Fruit fly (Drosophila melanogaster): Measurements from ENCODE around the gene RpL26.

The RpL26 gene

DNA sequence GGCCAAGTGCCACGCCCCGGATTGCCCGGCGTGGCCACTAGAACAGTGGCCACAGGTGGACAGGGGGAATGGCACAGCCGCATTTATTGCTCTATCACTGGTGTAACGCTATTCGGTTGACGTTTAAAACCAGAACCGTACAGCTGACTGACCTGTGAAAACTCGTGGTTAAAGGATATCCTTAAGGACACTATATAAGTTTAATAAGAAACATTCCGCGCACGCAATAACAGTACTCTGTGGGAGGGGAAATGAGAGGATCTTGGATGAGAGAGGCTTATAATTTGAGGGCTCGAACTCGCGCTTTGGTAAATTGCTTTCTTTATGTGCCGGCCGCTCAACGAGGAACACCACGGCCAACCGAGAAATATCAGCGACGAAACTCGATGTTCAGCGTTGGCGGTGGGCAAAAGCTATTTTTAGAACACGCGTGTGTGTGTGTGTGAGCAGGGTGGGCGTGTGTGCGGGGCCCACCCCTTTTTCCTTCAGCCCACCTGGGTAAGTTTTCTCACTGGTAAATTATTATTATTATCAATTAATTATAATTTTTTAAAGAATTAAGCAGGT lies 2.3 kb upstream of the RpL26 start:
- TF ChIP-seq vri (GFP tag; optimal IDR thresholded peaks at IDR 0.05) (peak; percentile 27), ss (GFP tag; optimal IDR thresholded peaks at IDR 0.05) (peak; percentile 40 to 56), pdm3 (GFP tag; optimal IDR thresholded peaks at IDR 0.05) (no peak), svp (GFP tag) (peak; percentile 88), CG1621 (tag; optimal IDR thresholded peaks at IDR 0.05) (peak; percentile 47), CG6854 (GFP tag; optimal IDR thresholded peaks at IDR 0.05) (peak; percentile 15), CG6163 (GFP tag; IDR thresholded peaks at IDR 0.05) (no peak), CG6808 (GFP tag; optimal IDR thresholded peaks at IDR 0.05) (peak; percentile 10)

DNA sequence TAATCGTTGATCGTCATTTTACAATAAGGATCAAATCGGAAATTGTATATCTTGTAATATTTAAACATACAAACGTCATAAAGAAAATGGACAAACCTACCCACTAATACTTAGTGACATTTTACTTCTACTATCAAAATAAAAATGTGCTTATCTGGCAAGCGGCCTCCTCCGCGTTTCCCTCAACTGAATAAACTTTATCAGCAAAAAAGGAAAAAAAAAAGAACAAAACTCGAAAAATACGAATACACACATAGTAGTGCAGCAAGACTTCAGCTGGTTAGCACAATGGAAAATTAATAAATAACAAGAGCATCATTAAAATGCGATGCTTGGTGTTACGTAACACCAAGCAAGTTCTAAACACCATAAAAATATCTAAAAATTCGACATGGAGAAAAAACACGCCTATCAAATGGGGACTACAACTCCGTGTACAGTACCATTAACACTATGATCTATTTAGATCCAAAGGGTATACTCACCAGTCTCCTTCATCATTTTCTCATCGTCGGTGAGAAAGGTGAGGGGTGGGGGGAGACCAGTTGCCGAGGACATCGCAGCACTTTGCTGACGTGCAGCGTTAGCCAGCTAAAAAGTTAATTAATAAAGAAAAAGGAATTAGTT lies 1.1 kb upstream of the RpL26 start:
- TF ChIP-seq Eip75B (GFP tag; optimal IDR thresholded peaks at IDR 0.05) (no peak), Met (GFP tag; optimal IDR thresholded peaks at IDR 0.05) (no peak), vri (GFP tag; optimal IDR thresholded peaks at IDR 0.05) (peak; percentile 77), Hr39 (GFP tag; optimal IDR thresholded peaks at IDR 0.05) (no peak), pdm3 (GFP tag; optimal IDR thresholded peaks at IDR 0.05) (no peak), dsx (GFP tag; optimal IDR thresholded peaks at IDR 0.05; ENCODE audit: poor library complexity, severe bottlenecking) (no peak)

DNA sequence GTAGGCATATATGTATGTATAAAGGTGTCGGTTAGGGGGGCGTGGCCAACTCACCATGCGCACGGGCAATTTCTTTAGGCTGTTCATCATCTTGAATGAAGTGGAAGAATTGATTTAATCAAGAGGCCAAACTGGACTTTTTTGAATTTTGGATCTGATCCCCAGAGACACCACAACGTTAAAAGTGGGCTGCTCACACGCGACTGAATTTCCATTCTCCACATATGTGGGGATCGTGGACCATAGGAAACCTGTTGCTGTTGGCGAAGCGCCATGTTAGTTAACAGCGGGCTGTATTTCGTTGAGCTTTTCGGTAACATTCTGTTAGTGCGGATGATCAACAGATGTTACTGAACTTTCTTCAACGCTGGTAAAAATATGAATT lies 597 bp upstream of the RpL26 start, which contains the start of gene CG3902:
CG3902 (minus strand) TSS at position 208 of the 385 bp plus-strand sequence.
- TF ChIP-seq CG3919 (GFP tag; optimal IDR thresholded peaks at IDR 0.05): no peak
- no peak for TF ChIP-seq topi (GFP tag; optimal IDR thresholded peaks at IDR 0.05)
- peak; percentile 59; the same call in 1 of the 3 replicates for TF ChIP-seq eg (GFP tag; IDR thresholded peaks at IDR 0.05)
- no peak for TF ChIP-seq Gug (GFP tag; IDR thresholded peaks at IDR 0.05)
- TF ChIP-seq cyc (GFP tag; optimal IDR thresholded peaks at IDR 0.05): no peak
- no peak for TF ChIP-seq pdm3 (GFP tag; optimal IDR thresholded peaks at IDR 0.05)
- no peak for TF ChIP-seq Hr39 (GFP tag; optimal IDR thresholded peaks at IDR 0.05)
- peak; percentile 44; the same call in 1 of the 3 replicates for TF ChIP-seq CG8119 (GFP tag; IDR thresholded peaks at IDR 0.05)
- no peak for TF ChIP-seq OdsH (GFP tag; optimal IDR thresholded peaks at IDR 0.05)
- TF ChIP-seq spab (GFP tag; optimal IDR thresholded peaks at IDR 0.05): no peak
- no peak for TF ChIP-seq CG4318 (GFP tag; optimal IDR thresholded peaks at IDR 0.05)
- no peak for TF ChIP-seq CG10669 (GFP tag; optimal IDR thresholded peaks at IDR 0.05)
- TF ChIP-seq Met (GFP tag; optimal IDR thresholded peaks at IDR 0.05): no peak
- no peak for TF ChIP-seq Ets96B (tag; optimal IDR thresholded peaks at IDR 0.05)
- peak; percentile 14 for TF ChIP-seq Eip75B (GFP tag; optimal IDR thresholded peaks at IDR 0.05)
- no peak for TF ChIP-seq dac (GFP tag; optimal IDR thresholded peaks at IDR 0.05)
- TF ChIP-seq CG8319 (GFP tag; optimal IDR thresholded peaks at IDR 0.05): no peak
- no peak for TF ChIP-seq Sox102F (GFP tag; optimal IDR thresholded peaks at IDR 0.05)
- TF ChIP-seq Eip93F (GFP tag; optimal IDR thresholded peaks at IDR 0.05): no peak
- TF ChIP-seq vri (GFP tag; optimal IDR thresholded peaks at IDR 0.05): peak; percentile 73
- no peak for TF ChIP-seq CG11762 (GFP tag; optimal IDR thresholded peaks at IDR 0.05; ENCODE audit: insufficient read depth)
- TF ChIP-seq CG6792 (GFP tag; optimal IDR thresholded peaks at IDR 0.05): no peak
- peak; percentile 22 for TF ChIP-seq net (GFP tag; optimal IDR thresholded peaks at IDR 0.05)
- no peak for TF ChIP-seq fd85E (GFP tag; optimal IDR thresholded peaks at IDR 0.05)
- no peak for TF ChIP-seq CG7368 (GFP tag; optimal IDR thresholded peaks at IDR 0.05)
- no peak for TF ChIP-seq acj6 (GFP tag; optimal IDR thresholded peaks at IDR 0.05)
- no peak for TF ChIP-seq CG31627 (GFP tag; optimal IDR thresholded peaks at IDR 0.05)
- TF ChIP-seq CG16779 (tag; optimal IDR thresholded peaks at IDR 0.05): no peak
- TF ChIP-seq CG1621 (tag; optimal IDR thresholded peaks at IDR 0.05): no peak
- no peak for TF ChIP-seq CG10631 (GFP tag; optimal IDR thresholded peaks at IDR 0.05)
- TF ChIP-seq esn (GFP tag; optimal IDR thresholded peaks at IDR 0.05): peak; percentile 26
- no peak for TF ChIP-seq salr (GFP tag; optimal IDR thresholded peaks at IDR 0.05)
- no peak for TF ChIP-seq CG11294 (GFP tag; IDR thresholded peaks at IDR 0.05)
- TF ChIP-seq Blimp-1 (GFP tag; optimal IDR thresholded peaks at IDR 0.05): no peak
- TF ChIP-seq Hr4 (GFP tag; optimal IDR thresholded peaks at IDR 0.05): no peak
- no peak for TF ChIP-seq svp (GFP tag)
- TF ChIP-seq CG32006 (GFP tag; optimal IDR thresholded peaks at IDR 0.05): no peak
- TF ChIP-seq Lpt (GFP tag; optimal IDR thresholded peaks at IDR 0.05): no peak
- no peak for TF ChIP-seq Smox (GFP tag; optimal IDR thresholded peaks at IDR 0.05)
- TF ChIP-seq CG8632 (GFP tag; optimal IDR thresholded peaks at IDR 0.05): no peak
- TF ChIP-seq CG6854 (GFP tag; optimal IDR thresholded peaks at IDR 0.05): peak; percentile 75
- no peak for TF ChIP-seq Sox15 (GFP tag; optimal IDR thresholded peaks at IDR 0.05)

All from whole organism, prepupa.